Fruit fly (Drosophila melanogaster): ENCODE measurements around the gene CG32119.
A peak's percentile ranks its signal among the peaks of the same experiment; 100 is the strongest.

The CG32119 gene

DNA sequence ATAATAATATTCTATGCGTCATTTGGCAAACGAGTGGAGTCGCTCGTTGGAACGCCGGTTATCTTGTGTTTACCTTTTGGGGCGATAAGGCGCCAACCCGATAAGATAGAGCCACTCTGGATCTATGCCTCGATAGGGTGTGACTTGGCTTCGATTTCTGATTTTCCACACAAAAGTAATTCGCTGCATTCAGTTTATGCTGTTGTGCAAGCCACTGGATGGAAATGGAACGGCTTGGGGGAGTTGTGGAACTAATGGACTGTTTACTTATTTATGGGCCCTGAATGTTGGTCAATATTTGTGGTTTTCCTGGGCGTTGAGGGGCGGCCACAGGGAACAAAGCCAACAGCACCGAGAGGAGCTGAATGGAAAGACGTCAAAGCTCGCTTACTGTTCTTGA lies 15.8 kb downstream of the CG32119 start (continued):
- TF ChIP-seq dm (GFP tag; optimal IDR thresholded peaks at IDR 0.05), result no peak
- no peak for TF ChIP-seq Ptx1 (GFP tag; IDR thresholded peaks at IDR 0.05)
- TF ChIP-seq CG10565 (GFP tag; optimal IDR thresholded peaks at IDR 0.05), result no peak
- peak; percentile 72 for TF ChIP-seq exex (tag; optimal IDR thresholded peaks at IDR 0.05)
- no peak for TF ChIP-seq NK7.1 (GFP tag; optimal IDR thresholded peaks at IDR 0.05)
- no peak for TF ChIP-seq ind (GFP tag; optimal IDR thresholded peaks at IDR 0.05)
- no peak for TF ChIP-seq hbn (GFP tag; IDR thresholded peaks at IDR 0.05; ENCODE audit: partially characterized antibody)
- TF ChIP-seq pb (GFP tag; optimal IDR thresholded peaks at IDR 0.05), result no peak
- no peak for TF ChIP-seq bab2 (GFP tag; optimal IDR thresholded peaks at IDR 0.05)
- TF ChIP-seq GATAe (GFP tag; conservative IDR thresholded peaks at IDR 0.05), result peak; percentile 78
- TF ChIP-seq ttk (GFP tag; IDR thresholded peaks at IDR 0.05), result no peak
- TF ChIP-seq CG2889 (GFP tag; IDR thresholded peaks at IDR 0.05), result no peak
- TF ChIP-seq CG8478 (optimal IDR thresholded peaks at IDR 0.05), result no peak
- no peak for TF ChIP-seq Ada2b (GFP tag; IDR thresholded peaks at IDR 0.05)
- TF ChIP-seq Optix (GFP tag; IDR thresholded peaks at IDR 0.05), result no peak
- no peak for TF ChIP-seq CG7928 (GFP tag; optimal IDR thresholded peaks at IDR 0.05)
- TF ChIP-seq lilli (GFP tag; optimal IDR thresholded peaks at IDR 0.05), result no peak
- no peak for TF ChIP-seq toy (GFP tag; IDR thresholded peaks at IDR 0.05)
- no peak for TF ChIP-seq CG10654 (GFP tag; optimal IDR thresholded peaks at IDR 0.05)
- peak; percentile 26 for TF ChIP-seq HLHmδ (GFP tag; optimal IDR thresholded peaks at IDR 0.05)
- TF ChIP-seq Dll (GFP tag; IDR thresholded peaks at IDR 0.05; ENCODE audit: partially characterized antibody), result no peak
- no peak for TF ChIP-seq zfh2 (GFP tag; optimal IDR thresholded peaks at IDR 0.05)
- TF ChIP-seq CG1602 (GFP tag; optimal IDR thresholded peaks at IDR 0.05), result no peak
- TF ChIP-seq CG17328 (GFP tag; IDR thresholded peaks at IDR 0.05), result no peak
- no peak for TF ChIP-seq phol (tag; optimal IDR thresholded peaks at IDR 0.05)
- TF ChIP-seq CG1792 (GFP tag; optimal IDR thresholded peaks at IDR 0.05), result no peak
- no peak for TF ChIP-seq Antp (GFP tag; optimal IDR thresholded peaks at IDR 0.05)
- no peak for TF ChIP-seq Hey (tag; optimal IDR thresholded peaks at IDR 0.05)
- no peak for TF ChIP-seq pzg (GFP tag; optimal IDR thresholded peaks at IDR 0.05)
- TF ChIP-seq CG18619 (GFP tag; optimal IDR thresholded peaks at IDR 0.05), result no peak
- TF ChIP-seq CG10147 (GFP tag; optimal IDR thresholded peaks at IDR 0.05), result no peak
- TF ChIP-seq CG11093 (GFP tag; IDR thresholded peaks at IDR 0.05), result no peak
- no peak for TF ChIP-seq Atf-2 (GFP tag; optimal IDR thresholded peaks at IDR 0.05)
- TF ChIP-seq pita (GFP tag; optimal IDR thresholded peaks at IDR 0.05), result no peak
- TF ChIP-seq chm (GFP tag; IDR thresholded peaks at IDR 0.05), result no peak; the same call in 1 of the 2 replicates
- TF ChIP-seq CG12219 (GFP tag; optimal IDR thresholded peaks at IDR 0.05), result peak; percentile 27
- peak; percentile 10 for TF ChIP-seq CG2678 (tag; optimal IDR thresholded peaks at IDR 0.05)
- no peak for TF ChIP-seq Hr78 (GFP tag; optimal IDR thresholded peaks at IDR 0.05)
- no peak for TF ChIP-seq CG1647 (GFP tag; optimal IDR thresholded peaks at IDR 0.05)
- peak; percentile 25 for TF ChIP-seq CG18262 (tag; optimal IDR thresholded peaks at IDR 0.05)
- TF ChIP-seq unc-4 (GFP tag; IDR thresholded peaks at IDR 0.05; ENCODE audit: partially characterized antibody), result no peak
- TF ChIP-seq sens (GFP tag), result no peak
- TF ChIP-seq cato (GFP tag; optimal IDR thresholded peaks at IDR 0.05; ENCODE audit: borderline replicate concordance), result no peak
- no peak for TF ChIP-seq gsb (GFP tag; IDR thresholded peaks at IDR 0.05)
- TF ChIP-seq CG34376 (GFP tag; optimal IDR thresholded peaks at IDR 0.05), result no peak
- TF ChIP-seq ci (GFP tag; IDR thresholded peaks at IDR 0.05), result peak; percentile 73; the same call in 2 of the 3 replicates
- no peak for TF ChIP-seq CG11456 (GFP tag; IDR thresholded peaks at IDR 0.05)
- TF ChIP-seq tap (tag; optimal IDR thresholded peaks at IDR 0.05), result no peak
- TF ChIP-seq prd (optimal IDR thresholded peaks at IDR 0.05), result no peak
- TF ChIP-seq prd (GFP tag; IDR thresholded peaks at IDR 0.05), result no peak
- peak; percentile 26 for TF ChIP-seq CG10431 (GFP tag; optimal IDR thresholded peaks at IDR 0.05)
- no peak for TF ChIP-seq CG9932 (GFP tag; IDR thresholded peaks at IDR 0.05)
- TF ChIP-seq CG8388 (GFP tag; optimal IDR thresholded peaks at IDR 0.05), result no peak

Measured in whole organism, embryonic.